Fruit fly (Drosophila melanogaster) whole organism, embryonic: ENCODE measurements around the gene CG33791.
A peak's percentile ranks its signal among the peaks of the same experiment; 100 is the strongest.

ENCODE experiments used
- CG12104 ChIP-seq: fragments of 200-800 bp; sonication (Bioruptor generic); optimal IDR thresholded peaks from 3 replicates; lab custom pipeline; 2016; ENCODE audit warnings: missing biosample characterization, missing genetic modification characterization
- CG13296 ChIP-seq: fragments of 200-800 bp; sonication (Bioruptor generic); optimal IDR thresholded peaks from 3 replicates; lab custom pipeline; 2018; ENCODE audit warnings: missing biosample characterization, mild to moderate bottlenecking, missing genetic modification characterization
- CG14050 ChIP-seq: fragments of 200-800 bp; sonication (Bioruptor generic); IDR thresholded peaks from 3 replicates; pipeline ENCODE4 v1.3.6; 2022; ENCODE audit warnings: missing biosample characterization, missing genetic modification characterization
- CG14710 ChIP-seq: fragments of 200-800 bp; sonication (Bioruptor generic); optimal IDR thresholded peaks from 3 replicates; lab custom pipeline; 2019; ENCODE audit warnings: missing biosample characterization, mild to moderate bottlenecking, missing genetic modification characterization, moderate library complexity
- CG15479 ChIP-seq: fragments of 200-800 bp; sonication (Bioruptor generic); optimal IDR thresholded peaks from 3 replicates; lab custom pipeline; 2019; ENCODE audit warnings: missing biosample characterization, mild to moderate bottlenecking, missing genetic modification characterization, moderate library complexity
- CG15514 ChIP-seq: fragments of 200-800 bp; sonication (Bioruptor generic); optimal IDR thresholded peaks from 3 replicates; lab custom pipeline; 2017; ENCODE audit warnings: missing biosample characterization, missing genetic modification characterization, mild to moderate bottlenecking, moderate library complexity, missing genetic modification reagents
- CG17829 ChIP-seq: fragments of 200-800 bp; optimal IDR thresholded peaks from 2 replicates; lab custom pipeline; 2019; ENCODE audit warnings: missing biosample characterization, mild to moderate bottlenecking, missing genetic modification characterization, moderate library complexity
- CG18619 ChIP-seq: fragments of 200-800 bp; sonication (Bioruptor generic); optimal IDR thresholded peaks from 3 replicates; lab custom pipeline; 2017; ENCODE audit warnings: missing biosample characterization, mild to moderate bottlenecking, missing genetic modification characterization
- CG2120 ChIP-seq: fragments of 200-800 bp; sonication (Bioruptor generic); optimal IDR thresholded peaks from 3 replicates; lab custom pipeline; 2016; ENCODE audit warnings: missing biosample characterization, missing genetic modification characterization
- CG30020 ChIP-seq: fragments of 200-800 bp; optimal IDR thresholded peaks from 2 replicates; lab custom pipeline; 2019; ENCODE audit warnings: missing biosample characterization, mild to moderate bottlenecking, missing genetic modification characterization, moderate library complexity
- CG33557 ChIP-seq: fragments of 200-800 bp; sonication (Bioruptor generic); optimal IDR thresholded peaks from 2 replicates; lab custom pipeline; 2019; ENCODE audit warnings: missing biosample characterization, mild to moderate bottlenecking, missing genetic modification characterization, moderate library complexity
- CG43689 ChIP-seq: fragments of 200-800 bp; sonication (Bioruptor generic); IDR thresholded peaks from 2 replicates; pipeline ENCODE4 v1.3.6; 2022; ENCODE audit warnings: missing biosample characterization, missing genetic modification characterization
- CG4404 ChIP-seq: fragments of 200-800 bp; sonication (Bioruptor generic); IDR thresholded peaks from 2 replicates; pipeline ENCODE4 v1.3.6; 2022; ENCODE audit warnings: missing biosample characterization, missing genetic modification characterization
- CG4617 ChIP-seq: fragments of 200-800 bp; sonication (Bioruptor generic); optimal IDR thresholded peaks from 3 replicates; lab custom pipeline; 2016; ENCODE audit warnings: missing biosample characterization, missing genetic modification characterization, borderline replicate concordance
- CG7987 ChIP-seq: fragments of 200-800 bp; sonication (Bioruptor generic); optimal IDR thresholded peaks from 2 replicates; lab custom pipeline; 2018; ENCODE audit warnings: missing biosample characterization, mild to moderate bottlenecking, missing genetic modification characterization, moderate library complexity
- CG8388 ChIP-seq: fragments of 200-800 bp; sonication (Bioruptor generic); optimal IDR thresholded peaks from 2 replicates; lab custom pipeline; 2019; ENCODE audit warnings: missing biosample characterization, mild to moderate bottlenecking, missing genetic modification characterization, moderate library complexity
- CG9727 ChIP-seq: fragments of 200-800 bp; sonication (Bioruptor generic); optimal IDR thresholded peaks from 3 replicates; lab custom pipeline; 2017; ENCODE audit warnings: missing biosample characterization, mild to moderate bottlenecking, missing genetic modification characterization
- D ChIP-seq, 2 experiments: fragments of 200-800 bp in 1 of 2; fragments of >200 bp in 1 of 2; sonication (Bioruptor generic) in 1 of 2; optimal IDR thresholded peaks; 2 replicates in 1 of 2; 3 replicates in 1 of 2; lab custom pipeline; 2017; ENCODE audit warnings: mild to moderate bottlenecking in 1 of 2, missing biosample characterization in 1 of 2, missing genetic modification characterization in 1 of 2, missing genetic modification reagents in 1 of 2
- Fer1 ChIP-seq: fragments of 200-800 bp; sonication (Bioruptor generic); optimal IDR thresholded peaks from 2 replicates; lab custom pipeline; 2017; ENCODE audit warnings: missing biosample characterization, mild to moderate bottlenecking, missing genetic modification characterization
- Fer2 ChIP-seq: fragments of 200-800 bp; sonication (Bioruptor generic); optimal IDR thresholded peaks from 2 replicates; lab custom pipeline; 2018; ENCODE audit warnings: missing biosample characterization, mild to moderate bottlenecking, missing genetic modification characterization, moderate library complexity
- GATAe ChIP-seq: fragments of 200-800 bp; sonication (Bioruptor generic); conservative IDR thresholded peaks from 2 replicates; pipeline ENCODE4 v1.3.6; 2022; ENCODE audit warnings: missing biosample characterization, missing genetic modification characterization
- HHEX ChIP-seq: fragments of 200-800 bp; sonication (Bioruptor generic); optimal IDR thresholded peaks from 3 replicates; lab custom pipeline; 2017; ENCODE audit warnings: missing biosample characterization, mild to moderate bottlenecking, missing genetic modification characterization, missing genetic modification reagents
- HmgZ ChIP-seq: fragments of 200-800 bp; sonication (Bioruptor generic); optimal IDR thresholded peaks from 2 replicates; lab custom pipeline; 2018; ENCODE audit warnings: missing biosample characterization, mild to moderate bottlenecking, missing genetic modification characterization
- MESR4 ChIP-seq: fragments of 200-800 bp; sonication (Bioruptor generic); optimal IDR thresholded peaks from 2 replicates; lab custom pipeline; 2018; ENCODE audit warnings: missing biosample characterization, mild to moderate bottlenecking, missing genetic modification characterization, moderate library complexity
- NK7.1 ChIP-seq: fragments of 200-800 bp; sonication (Bioruptor generic); optimal IDR thresholded peaks from 3 replicates; lab custom pipeline; 2016; ENCODE audit warnings: missing biosample characterization, missing genetic modification characterization
- Sin3A ChIP-seq: fragments of >200 bp; optimal IDR thresholded peaks from 2 replicates; lab custom pipeline; 2018
- Sry-β ChIP-seq: fragments of 200-800 bp; sonication (Bioruptor generic); optimal IDR thresholded peaks from 2 replicates; lab custom pipeline; 2018; ENCODE audit warnings: missing biosample characterization, mild to moderate bottlenecking, missing genetic modification characterization, moderate library complexity
- amos ChIP-seq: fragments of 200-800 bp; sonication (Bioruptor generic); IDR thresholded peaks from 2 replicates; pipeline ENCODE4 v1.3.6; 2022; ENCODE audit warnings: missing biosample characterization, missing genetic modification characterization; ENCODE audit not compliant: partially characterized antibody
- az2 ChIP-seq: fragments of 200-800 bp; sonication (Bioruptor generic); optimal IDR thresholded peaks from 3 replicates; lab custom pipeline; 2016; ENCODE audit warnings: missing biosample characterization, missing genetic modification characterization
- crol ChIP-seq: fragments of 200-800 bp; sonication (Bioruptor generic); IDR thresholded peaks from 2 replicates; pipeline ENCODE4 v1.3.6; 2022; ENCODE audit warnings: missing biosample characterization, missing genetic modification characterization
- dmrt99B ChIP-seq: fragments of 200-800 bp; sonication (Bioruptor generic); optimal IDR thresholded peaks from 2 replicates; lab custom pipeline; 2018; ENCODE audit warnings: missing biosample characterization, mild to moderate bottlenecking, missing genetic modification characterization, moderate library complexity
- eyg ChIP-seq: fragments of 200-800 bp; sonication (Bioruptor generic); optimal IDR thresholded peaks from 3 replicates; lab custom pipeline; 2016; ENCODE audit warnings: missing biosample characterization, missing genetic modification characterization
- fd3F ChIP-seq: fragments of 200-800 bp; sonication (Bioruptor generic); optimal IDR thresholded peaks from 2 replicates; lab custom pipeline; 2018; ENCODE audit warnings: missing biosample characterization, mild to moderate bottlenecking, missing genetic modification characterization, moderate library complexity
- gcm ChIP-seq: fragments of 200-800 bp; sonication (Bioruptor generic); optimal IDR thresholded peaks from 2 replicates; lab custom pipeline; 2019; ENCODE audit warnings: missing biosample characterization, mild to moderate bottlenecking, missing genetic modification characterization, moderate library complexity
- grn ChIP-seq: fragments of 200-800 bp; sonication (Bioruptor generic); optimal IDR thresholded peaks from 3 replicates; lab custom pipeline; 2017; ENCODE audit warnings: missing biosample characterization, missing genetic modification characterization
- lab ChIP-seq: fragments of 200-800 bp; sonication (Bioruptor generic); optimal IDR thresholded peaks from 3 replicates; lab custom pipeline; 2017; ENCODE audit warnings: missing biosample characterization, missing genetic modification characterization, mild to moderate bottlenecking, moderate library complexity, missing genetic modification reagents
- nerfin-2 ChIP-seq: fragments of 200-800 bp; sonication (Bioruptor generic); IDR thresholded peaks from 2 replicates; pipeline ENCODE4 v1.3.6; 2022; ENCODE audit warnings: missing biosample characterization, missing genetic modification characterization; ENCODE audit not compliant: partially characterized antibody
- pho ChIP-seq: fragments of 200-800 bp; sonication (Bioruptor generic); optimal IDR thresholded peaks from 2 replicates; lab custom pipeline; 2016; ENCODE audit warnings: missing biosample characterization, missing genetic modification characterization
- phol ChIP-seq: fragments of 200-800 bp; sonication (Bioruptor generic); optimal IDR thresholded peaks from 3 replicates; lab custom pipeline; 2018; ENCODE audit warnings: missing biosample characterization, mild to moderate bottlenecking, missing genetic modification characterization, moderate library complexity
- rib ChIP-seq: fragments of 200-800 bp; sonication (Bioruptor generic); IDR thresholded peaks from 2 replicates; pipeline ENCODE4 v1.3.6; 2022; ENCODE audit warnings: missing biosample characterization, missing genetic modification characterization
- row ChIP-seq: fragments of 200-800 bp; sonication (Bioruptor generic); IDR thresholded peaks from 3 replicates; pipeline ENCODE4 v1.3.6; 2022; ENCODE audit warnings: missing biosample characterization, missing genetic modification characterization
- run ChIP-seq: fragments of 200-800 bp; sonication (Bioruptor generic); optimal IDR thresholded peaks from 3 replicates; lab custom pipeline; 2018; ENCODE audit warnings: missing biosample characterization, mild to moderate bottlenecking, missing genetic modification characterization
- sd ChIP-seq: fragments of 200-800 bp; sonication (Bioruptor generic); optimal IDR thresholded peaks from 3 replicates; lab custom pipeline; 2018; ENCODE audit warnings: missing biosample characterization, mild to moderate bottlenecking, missing genetic modification characterization, moderate library complexity
- sima ChIP-seq: fragments of 200-800 bp; sonication (Bioruptor generic); optimal IDR thresholded peaks from 2 replicates; lab custom pipeline; 2016; ENCODE audit warnings: missing biosample characterization, missing genetic modification characterization
- sna ChIP-seq: fragments of 200-800 bp; sonication (Bioruptor generic); IDR thresholded peaks from 2 replicates; pipeline ENCODE4 v1.3.6; 2022; ENCODE audit warnings: missing biosample characterization, missing genetic modification characterization; ENCODE audit not compliant: partially characterized antibody
- sug ChIP-seq: fragments of 200-800 bp; optimal IDR thresholded peaks from 2 replicates; lab custom pipeline; 2019; ENCODE audit warnings: missing biosample characterization, mild to moderate bottlenecking, missing genetic modification characterization, moderate library complexity
- trem ChIP-seq: fragments of 200-800 bp; optimal IDR thresholded peaks from 3 replicates; lab custom pipeline; 2019; ENCODE audit warnings: missing biosample characterization, mild to moderate bottlenecking, missing genetic modification characterization, moderate library complexity

CG33791 gene

DNA sequence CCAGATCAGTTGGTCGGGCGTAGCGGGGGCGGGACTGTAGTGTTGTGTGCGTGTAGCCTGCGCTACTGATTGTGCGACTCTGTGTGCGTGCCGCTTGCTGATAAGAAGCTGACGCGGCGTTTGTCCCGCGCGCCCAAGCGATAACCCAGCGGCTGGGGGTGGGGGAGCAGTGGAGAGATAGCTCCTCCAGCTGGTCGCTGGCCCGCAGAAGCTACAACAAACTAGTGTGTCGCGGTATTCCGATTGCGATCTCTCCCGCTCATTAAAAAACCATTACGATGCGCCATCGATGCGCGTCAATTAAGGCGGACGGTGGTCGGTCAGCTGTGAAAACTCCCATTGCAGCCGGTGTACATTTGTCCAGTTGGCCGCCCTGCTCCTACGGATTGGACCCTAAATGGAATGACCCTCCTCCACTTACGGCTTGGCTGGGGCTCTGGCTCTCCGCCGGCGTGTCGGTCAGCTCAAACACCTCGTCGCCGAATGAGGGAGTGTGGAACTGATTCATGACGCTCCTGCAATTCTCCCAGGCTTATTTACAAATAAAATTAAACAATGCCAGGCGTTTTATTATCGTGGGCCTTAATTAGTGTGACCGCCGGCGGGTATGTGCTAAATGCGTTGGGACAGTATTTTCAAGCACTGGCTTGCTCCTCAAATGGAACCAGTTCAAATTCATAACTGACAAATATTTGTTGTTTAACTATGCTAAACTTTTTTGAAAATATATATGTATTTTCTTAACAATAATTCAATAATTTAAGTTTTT lies 506 bp upstream of the CG33791 start, which contains the start of gene CG12104 (continued):
- TF ChIP-seq sug (tag; lab: Kevin White, UChicago) (peak; percentile 91), CG12104 (GFP tag; lab: Kevin White, UChicago) (peak; percentile 88), fd3F (GFP tag; lab: Kevin White, UChicago) (no peak), nerfin-2 (GFP tag; lab: Robert Waterston, UW) (0 out of 2 replicates have a peak, but pooled peaks have one; percentile 6), CG33557 (peak; percentile 64), grn (GFP tag; lab: Kevin White, UChicago) (peak; percentile 79), CG17829 (tag; lab: Kevin White, UChicago) (peak; percentile 29), Fer1 (peak; percentile 15), MESR4 (GFP tag; lab: Kevin White, UChicago) (peak; percentile 62), crol (GFP tag; lab: Robert Waterston, UW) (peak; percentile 96), D (optimal IDR thresholded peaks at IDR 0.05; lab: Kevin White, UChicago) (no peak), D (GFP tag; optimal IDR thresholded peaks at IDR 0.05; lab: Kevin White, UChicago) (peak; percentile 14), phol (tag; lab: Kevin White, UChicago) (peak; percentile 16), trem (peak; percentile 53), gcm (peak; percentile 19), CG18619 (GFP tag; lab: Kevin White, UChicago) (no peak), pho (GFP tag; lab: Kevin White, UChicago) (no peak), GATAe (GFP tag; lab: Robert Waterston, UW) (peak; percentile 96), Fer2 (tag; lab: Kevin White, UChicago) (no peak), rib (peak; percentile 54; the same call in 1 of the 2 replicates), NK7.1 (GFP tag; lab: Kevin White, UChicago) (no peak), Sin3A (peak; percentile 15), CG9727 (GFP tag; lab: Kevin White, UChicago) (peak; percentile 42), run (peak; percentile 18), amos (GFP tag; lab: Robert Waterston, UW) (peak; percentile 35; the same call in 1 of the 2 replicates), CG7987 (GFP tag; lab: Kevin White, UChicago) (peak; percentile 12), CG30020 (tag; lab: Kevin White, UChicago) (peak; percentile 22), Sry-β (GFP tag; lab: Kevin White, UChicago) (peak; percentile 30), sima (GFP tag; lab: Kevin White, UChicago) (no peak), CG4617 (GFP tag; lab: Kevin White, UChicago) (peak; percentile 68), eyg (GFP tag; lab: Kevin White, UChicago) (no peak), CG14710 (tag; lab: Kevin White, UChicago) (peak; percentile 57), HHEX (no peak), HmgZ (tag; lab: Kevin White, UChicago) (peak; percentile 38), lab (GFP tag; lab: Kevin White, UChicago) (peak; percentile 42), CG2120 (GFP tag; lab: Kevin White, UChicago) (peak; percentile 10), az2 (GFP tag; lab: Kevin White, UChicago) (no peak), CG15514 (peak; percentile 99), sd (tag; lab: Kevin White, UChicago) (no peak), sna (GFP tag; lab: Robert Waterston, UW) (peak; percentile 35; the same call in 1 of the 2 replicates), dmrt99B (tag; lab: Kevin White, UChicago) (no peak), row (GFP tag; lab: Robert Waterston, UW) (peak; percentile 71), CG8388 (GFP tag; lab: Kevin White, UChicago) (peak; percentile 30), CG13296 (GFP tag; lab: Kevin White, UChicago) (peak; percentile 9), CG15479 (GFP tag; lab: Kevin White, UChicago) (peak; percentile 91), CG14050 (GFP tag; lab: Robert Waterston, UW) (no peak), CG4404 (GFP tag; lab: Robert Waterston, UW) (no peak), CG43689 (GFP tag; lab: Robert Waterston, UW) (no peak)
